Worm (Caenorhabditis elegans): ENCODE measurements around the gene unc-80.

Gene unc-80

DNA sequence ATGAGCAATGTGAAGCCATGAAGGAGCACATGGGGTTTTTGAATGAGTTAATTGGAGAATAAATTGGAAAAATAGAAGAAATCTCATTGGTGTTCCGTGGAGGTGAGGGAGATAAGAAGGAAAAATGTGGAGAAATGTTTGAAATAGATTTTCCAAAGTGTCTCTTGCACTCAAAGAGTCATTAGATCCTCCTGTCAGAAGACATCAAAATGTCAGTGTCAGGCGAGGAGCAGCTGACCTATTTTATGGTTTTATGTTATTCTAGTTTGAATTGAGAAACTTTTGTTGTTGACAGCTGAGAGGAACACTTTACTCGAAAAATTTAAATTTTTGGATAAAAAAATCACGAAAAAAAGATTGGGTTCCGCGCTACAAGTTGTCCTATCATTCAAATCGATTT lies 28.8 kb upstream of the unc-80 start, which contains the start of gene clec-264:
TSS of gene clec-264 (minus strand) at position 122 of the 400 bp plus-strand sequence.
- TF ChIP-seq ces-1 (GFP tag; optimal IDR thresholded peaks at IDR 0.05) (no peak), ceh-39 (tag; optimal IDR thresholded peaks at IDR 0.05) (no peak), cnd-1 (tag; optimal IDR thresholded peaks at IDR 0.05) (no peak), pha-4 (tag; optimal IDR thresholded peaks at IDR 0.05) (no peak), bed-3 (GFP tag; optimal IDR thresholded peaks at IDR 0.05) (no peak), unc-62 (GFP tag; optimal IDR thresholded peaks at IDR 0.05) (peak; percentile 72), snpc-4 (tag; optimal IDR thresholded peaks at IDR 0.05) (no peak), elt-3 (tag; optimal IDR thresholded peaks at IDR 0.05) (no peak), hlh-1 (tag; optimal IDR thresholded peaks at IDR 0.05) (peak; percentile 77), nhr-2 (tag; optimal IDR thresholded peaks at IDR 0.05) (no peak), flh-1 (GFP tag; optimal IDR thresholded peaks at IDR 0.05) (no peak)

ce11 chrV:20851847-20852386 lies 27.5 kb upstream of the unc-80 start, which contains the start of gene ndua-1:
Gene ndua-1 (minus strand): TSS chrV:20851897.
- TF ChIP-seq ces-1 (GFP tag; optimal IDR thresholded peaks at IDR 0.05), result peak; percentile 84
- TF ChIP-seq blmp-1 (tag; optimal IDR thresholded peaks at IDR 0.05), result no peak
- TF ChIP-seq sptf-1 (tag; optimal IDR thresholded peaks at IDR 0.05), result peak; percentile 47
- TF ChIP-seq unc-120 (tag; optimal IDR thresholded peaks at IDR 0.05; ENCODE audit: poor library complexity, severe bottlenecking), result peak; percentile 72
- no peak for TF ChIP-seq snpc-4 (tag; optimal IDR thresholded peaks at IDR 0.05)
- TF ChIP-seq lsy-2 (tag; optimal IDR thresholded peaks at IDR 0.05), result peak; percentile 54
- TF ChIP-seq nhr-2 (tag; optimal IDR thresholded peaks at IDR 0.05), result peak; percentile 7
- TF ChIP-seq zip-8 (tag; optimal IDR thresholded peaks at IDR 0.05), result no peak
- no peak for TF ChIP-seq unc-62 (GFP tag; optimal IDR thresholded peaks at IDR 0.05)
- TF ChIP-seq bed-3 (GFP tag; optimal IDR thresholded peaks at IDR 0.05), result no peak
- TF ChIP-seq mls-2 (tag; optimal IDR thresholded peaks at IDR 0.05), result no peak
- TF ChIP-seq mep-1 (tag; optimal IDR thresholded peaks at IDR 0.05), result peak; percentile 60
- TF ChIP-seq pha-4 (tag; optimal IDR thresholded peaks at IDR 0.05), result peak; percentile 25
- no peak for TF ChIP-seq ham-2 (GFP tag; optimal IDR thresholded peaks at IDR 0.05)
- no peak for TF ChIP-seq M03D4.4 (tag; optimal IDR thresholded peaks at IDR 0.05)
- TF ChIP-seq nhr-28 (tag; optimal IDR thresholded peaks at IDR 0.05), result no peak
- TF ChIP-seq sem-2 (GFP tag; optimal IDR thresholded peaks at IDR 0.05), result no peak
- TF ChIP-seq hlh-1 (tag; optimal IDR thresholded peaks at IDR 0.05), result no peak

- TF ChIP-seq unc-39 (tag; optimal IDR thresholded peaks at IDR 0.05) (no peak), lin-32 (GFP tag; optimal IDR thresholded peaks at IDR 0.05) (no peak), nhr-12 (tag; optimal IDR thresholded peaks at IDR 0.05) (no peak), tbx-8 (GFP tag; optimal IDR thresholded peaks at IDR 0.05) (no peak), ceh-39 (tag; optimal IDR thresholded peaks at IDR 0.05) (no peak), bed-3 (GFP tag; optimal IDR thresholded peaks at IDR 0.05) (no peak), nhr-237 (tag; optimal IDR thresholded peaks at IDR 0.05) (no peak), ces-1 (GFP tag; optimal IDR thresholded peaks at IDR 0.05) (peak; percentile 64), elt-3 (tag; optimal IDR thresholded peaks at IDR 0.05) (peak; percentile 90), sem-2 (GFP tag; optimal IDR thresholded peaks at IDR 0.05) (no peak), ceh-43 (GFP tag; optimal IDR thresholded peaks at IDR 0.05) (no peak), flh-1 (GFP tag; optimal IDR thresholded peaks at IDR 0.05) (no peak), zip-8 (tag; optimal IDR thresholded peaks at IDR 0.05) (no peak), lin-13 (tag; optimal IDR thresholded peaks at IDR 0.05) (no peak), drap-1 (GFP tag; optimal IDR thresholded peaks at IDR 0.05) (no peak), sptf-1 (tag; optimal IDR thresholded peaks at IDR 0.05) (no peak), pha-4 (tag; optimal IDR thresholded peaks at IDR 0.05) (no peak), M03D4.4 (tag; optimal IDR thresholded peaks at IDR 0.05) (no peak)
Observed at ce11 chrV:20853581-20854161, 25.7 kb upstream of the unc-80 start, which contains the start of gene F31D4.5. Gene F31D4.5 (plus strand): TSS chrV:20854071.

DNA sequence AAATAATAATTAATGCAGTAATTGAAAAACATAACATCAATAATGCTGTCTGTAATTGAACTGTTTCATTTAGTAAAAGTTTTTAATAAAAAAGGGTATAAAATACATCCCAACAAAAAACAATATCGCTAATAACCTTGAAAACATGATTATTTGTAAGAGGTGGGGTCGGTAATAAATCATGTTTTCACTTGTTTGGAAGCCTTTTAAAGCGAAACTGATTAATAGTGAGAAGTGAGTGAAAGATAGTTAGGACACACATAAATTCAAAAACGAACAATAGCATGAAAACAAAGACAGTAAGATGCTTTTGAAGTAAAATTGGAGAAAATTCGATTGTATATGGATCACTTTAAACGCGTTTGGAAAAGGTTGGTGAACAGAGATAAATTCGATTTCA lies 18.3 kb upstream of the unc-80 start, which contains the start of gene try-4:
TSS of gene try-4 (minus strand) at position 74 of the 400 bp plus-strand sequence.
- TF ChIP-seq nhr-237 (tag; optimal IDR thresholded peaks at IDR 0.05) (no peak), sptf-1 (tag; optimal IDR thresholded peaks at IDR 0.05) (no peak), bed-3 (GFP tag; optimal IDR thresholded peaks at IDR 0.05) (no peak), ceh-43 (GFP tag; optimal IDR thresholded peaks at IDR 0.05) (no peak), zip-8 (tag; optimal IDR thresholded peaks at IDR 0.05) (no peak), nhr-2 (tag; optimal IDR thresholded peaks at IDR 0.05) (no peak), unc-39 (tag; optimal IDR thresholded peaks at IDR 0.05) (no peak), elt-1 (tag; optimal IDR thresholded peaks at IDR 0.05; ENCODE audit: borderline replicate concordance, insufficient read depth) (no peak), snpc-4 (tag; optimal IDR thresholded peaks at IDR 0.05) (no peak), nhr-28 (tag; optimal IDR thresholded peaks at IDR 0.05) (no peak), lin-32 (GFP tag; optimal IDR thresholded peaks at IDR 0.05) (no peak), pha-4 (tag; optimal IDR thresholded peaks at IDR 0.05) (no peak), lin-13 (tag; optimal IDR thresholded peaks at IDR 0.05) (no peak), cnd-1 (tag; optimal IDR thresholded peaks at IDR 0.05) (no peak), elt-3 (tag; optimal IDR thresholded peaks at IDR 0.05) (no peak), lsy-2 (tag; optimal IDR thresholded peaks at IDR 0.05) (no peak), flh-1 (GFP tag; optimal IDR thresholded peaks at IDR 0.05) (no peak), ztf-11 (tag; optimal IDR thresholded peaks at IDR 0.05) (no peak), M03D4.4 (tag; optimal IDR thresholded peaks at IDR 0.05) (no peak)

All from whole organism, mixed stage, embryonic.